Worm (Caenorhabditis elegans): ENCODE data around the gene gly-10.

The gly-10 gene

DNA sequence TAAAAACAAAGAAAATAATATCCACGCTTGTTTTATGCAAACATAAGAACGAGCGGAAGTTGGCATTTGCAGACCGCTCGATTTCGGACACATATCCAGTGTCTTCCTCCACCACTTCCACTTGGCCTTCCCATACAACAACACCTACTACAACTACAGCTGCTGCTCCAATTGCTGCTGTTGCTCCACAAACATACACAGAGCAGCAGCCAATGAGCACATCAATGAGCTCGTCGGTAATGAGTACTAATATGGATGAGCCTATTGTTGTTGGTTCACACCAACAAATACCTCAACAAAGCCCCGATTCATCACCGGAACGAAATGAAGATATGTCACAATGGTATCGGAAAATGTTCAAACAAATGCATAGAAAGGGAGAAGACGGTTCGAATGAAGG, 23.3 kb upstream of the gly-10 start:
- TF ChIP-seq zip-8 (tag; optimal IDR thresholded peaks at IDR 0.05): no peak
- TF ChIP-seq ham-2 (GFP tag; optimal IDR thresholded peaks at IDR 0.05): no peak
- TF ChIP-seq mab-5 (tag; optimal IDR thresholded peaks at IDR 0.05): no peak
- no peak for TF ChIP-seq blmp-1 (tag; optimal IDR thresholded peaks at IDR 0.05)
- TF ChIP-seq snpc-4 (tag; optimal IDR thresholded peaks at IDR 0.05): no peak
- no peak for TF ChIP-seq flh-1 (GFP tag; optimal IDR thresholded peaks at IDR 0.05)
- TF ChIP-seq mep-1 (tag; optimal IDR thresholded peaks at IDR 0.05): no peak
- TF ChIP-seq ceh-43 (GFP tag; optimal IDR thresholded peaks at IDR 0.05): no peak
- no peak for TF ChIP-seq elt-1 (tag; optimal IDR thresholded peaks at IDR 0.05; ENCODE audit: borderline replicate concordance, insufficient read depth)
- no peak for TF ChIP-seq nhr-237 (tag; optimal IDR thresholded peaks at IDR 0.05)
- no peak for TF ChIP-seq lin-32 (GFP tag; optimal IDR thresholded peaks at IDR 0.05)
- no peak for TF ChIP-seq unc-62 (GFP tag; optimal IDR thresholded peaks at IDR 0.05)
- TF ChIP-seq cnd-1 (tag; optimal IDR thresholded peaks at IDR 0.05): no peak
- no peak for TF ChIP-seq nhr-76 (tag; optimal IDR thresholded peaks at IDR 0.05)
- TF ChIP-seq sptf-1 (tag; optimal IDR thresholded peaks at IDR 0.05): no peak
- TF ChIP-seq sem-2 (GFP tag; optimal IDR thresholded peaks at IDR 0.05): no peak
- TF ChIP-seq bed-3 (GFP tag; optimal IDR thresholded peaks at IDR 0.05): no peak
- no peak for TF ChIP-seq hlh-1 (tag; optimal IDR thresholded peaks at IDR 0.05)
- TF ChIP-seq lin-13 (tag; optimal IDR thresholded peaks at IDR 0.05): no peak

DNA sequence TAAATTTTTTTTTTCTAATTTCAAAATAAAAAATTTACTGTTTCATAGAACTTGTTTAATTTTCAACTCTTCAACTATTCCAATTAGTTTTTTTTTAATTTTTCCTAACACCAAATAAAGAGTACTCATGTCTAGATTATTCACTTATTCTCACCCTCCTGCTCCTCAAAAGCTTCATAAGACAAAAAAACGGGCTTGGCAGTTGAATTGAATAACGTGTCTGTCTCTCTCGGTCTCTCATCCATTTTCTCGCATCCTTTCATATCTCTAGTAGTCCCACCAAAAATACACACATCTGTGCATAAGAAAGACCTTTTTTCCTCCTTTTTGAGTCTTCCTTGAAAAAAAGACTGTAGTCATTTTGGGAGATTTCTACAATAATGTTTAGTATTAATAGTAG, 15.4 kb upstream of the gly-10 start:
- TF ChIP-seq unc-62 (GFP tag; optimal IDR thresholded peaks at IDR 0.05): no peak
- peak; percentile 88 for TF ChIP-seq ces-1 (GFP tag; optimal IDR thresholded peaks at IDR 0.05)

DNA sequence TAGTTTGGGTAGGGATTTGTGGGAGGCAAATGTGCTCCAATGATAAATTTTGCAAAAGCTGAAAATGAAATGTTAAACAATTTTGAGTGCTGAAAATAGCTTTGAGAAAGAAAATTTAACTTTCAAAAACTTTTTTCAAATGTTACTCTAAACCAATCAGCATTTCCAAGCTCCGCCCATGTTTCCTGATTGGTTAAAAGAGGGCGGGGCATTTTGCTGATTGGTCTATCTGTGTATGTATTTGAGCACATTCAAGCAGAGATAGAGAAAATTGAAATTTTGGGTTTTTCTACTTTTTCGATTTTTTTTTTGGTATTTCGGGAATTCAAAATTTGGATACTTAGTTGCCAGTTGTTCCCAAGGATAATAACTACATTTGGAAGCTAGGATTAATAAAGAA, 14.2 kb upstream of the gly-10 start:
- no peak for TF ChIP-seq mep-1 (tag; optimal IDR thresholded peaks at IDR 0.05)

DNA sequence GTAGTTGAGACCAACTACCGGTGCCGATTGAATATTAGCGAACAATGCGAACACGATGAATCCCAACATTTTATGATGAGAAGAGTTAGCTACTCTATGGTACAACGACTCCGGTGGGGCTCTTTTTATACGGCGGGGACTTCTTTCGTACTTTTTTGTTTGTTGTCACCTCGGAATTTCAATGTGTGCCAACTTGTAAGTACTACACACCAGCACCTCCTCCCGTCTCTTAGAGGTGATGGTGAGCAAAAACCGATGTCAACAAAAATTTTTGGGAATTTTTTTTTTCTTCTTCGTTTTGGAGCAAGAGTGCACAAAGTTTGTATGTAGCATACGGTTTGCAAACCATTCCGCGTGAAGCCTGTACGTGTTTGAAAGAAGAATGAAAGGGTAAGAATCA, 4.3 kb upstream of the gly-10 start, which contains the start of gene Y45F10D.2:
Gene Y45F10D.2 (minus strand): TSS at position 101 of the 400 bp plus-strand sequence.
- no peak for TF ChIP-seq nhr-76 (tag; optimal IDR thresholded peaks at IDR 0.05)
- TF ChIP-seq blmp-1 (tag; optimal IDR thresholded peaks at IDR 0.05): no peak
- no peak for TF ChIP-seq nhr-28 (tag; optimal IDR thresholded peaks at IDR 0.05)
- TF ChIP-seq mls-2 (tag; optimal IDR thresholded peaks at IDR 0.05): no peak
- no peak for TF ChIP-seq snpc-4 (tag; optimal IDR thresholded peaks at IDR 0.05)
- TF ChIP-seq lin-13 (tag; optimal IDR thresholded peaks at IDR 0.05): no peak

DNA sequence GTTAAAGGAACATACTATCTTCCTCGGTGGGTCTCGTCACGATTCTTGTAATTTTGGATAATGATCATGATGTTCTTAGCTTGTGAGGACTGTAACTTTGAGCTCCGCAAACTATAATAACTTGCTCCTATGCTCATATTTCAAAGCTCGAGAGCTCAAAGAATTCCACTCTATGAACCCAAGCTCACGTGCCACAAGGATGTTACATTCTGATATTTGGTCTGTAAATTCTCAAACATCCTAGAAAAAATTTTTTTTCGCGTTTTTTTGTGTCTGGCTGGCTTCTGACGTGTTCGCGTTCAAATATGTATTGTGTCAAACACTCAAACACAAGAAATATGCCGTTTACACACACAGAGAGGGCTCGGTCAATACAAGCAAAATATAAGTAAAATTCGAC, 2.8 kb upstream of the gly-10 start, which contains the start of gene Y45F10D.16:
Gene Y45F10D.16 (plus strand): TSS at position 301 of the 400 bp plus-strand sequence.
- no peak for TF ChIP-seq ceh-43 (GFP tag; optimal IDR thresholded peaks at IDR 0.05)
- TF ChIP-seq nhr-12 (tag; optimal IDR thresholded peaks at IDR 0.05): no peak
- no peak for TF ChIP-seq nhr-2 (tag; optimal IDR thresholded peaks at IDR 0.05)
- TF ChIP-seq nhr-237 (tag; optimal IDR thresholded peaks at IDR 0.05): no peak
- TF ChIP-seq mls-2 (tag; optimal IDR thresholded peaks at IDR 0.05): no peak
- TF ChIP-seq blmp-1 (tag; optimal IDR thresholded peaks at IDR 0.05): no peak
- TF ChIP-seq ceh-83 (GFP tag; optimal IDR thresholded peaks at IDR 0.05): no peak
- TF ChIP-seq unc-39 (tag; optimal IDR thresholded peaks at IDR 0.05): no peak
- no peak for TF ChIP-seq snpc-4 (tag; optimal IDR thresholded peaks at IDR 0.05)
- no peak for TF ChIP-seq lin-32 (GFP tag; optimal IDR thresholded peaks at IDR 0.05)
- no peak for TF ChIP-seq M03D4.4 (tag; optimal IDR thresholded peaks at IDR 0.05)

DNA sequence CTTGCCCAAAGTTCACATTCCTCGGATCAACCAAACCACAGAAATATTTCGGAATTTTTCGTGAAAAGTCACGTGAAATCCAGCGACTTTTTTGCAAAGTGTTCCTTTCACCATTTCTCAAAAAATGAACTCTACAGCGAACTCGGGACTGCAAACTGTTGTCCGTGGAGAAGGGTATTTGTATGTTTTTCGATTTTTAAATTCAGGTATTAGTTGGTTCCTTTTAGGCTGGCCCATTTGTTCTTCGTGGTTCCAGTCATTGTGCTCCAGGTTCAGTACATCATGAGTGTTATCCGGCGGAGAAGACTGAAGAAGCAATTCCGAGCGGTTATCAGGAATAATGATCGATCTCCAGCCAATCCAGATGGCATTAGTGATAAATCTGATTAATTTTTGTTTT, 2.2 kb upstream of the gly-10 start:
- TF ChIP-seq nhr-76 (tag; optimal IDR thresholded peaks at IDR 0.05) (no peak), snpc-4 (tag; optimal IDR thresholded peaks at IDR 0.05) (no peak), sem-2 (GFP tag; optimal IDR thresholded peaks at IDR 0.05) (no peak), ceh-83 (GFP tag; optimal IDR thresholded peaks at IDR 0.05) (no peak), unc-39 (tag; optimal IDR thresholded peaks at IDR 0.05) (no peak), cnd-1 (tag; optimal IDR thresholded peaks at IDR 0.05) (no peak), lin-32 (GFP tag; optimal IDR thresholded peaks at IDR 0.05) (no peak), blmp-1 (tag; optimal IDR thresholded peaks at IDR 0.05) (no peak), unc-120 (tag; optimal IDR thresholded peaks at IDR 0.05; ENCODE audit: poor library complexity, severe bottlenecking) (no peak), tbx-8 (GFP tag; optimal IDR thresholded peaks at IDR 0.05) (no peak), nhr-28 (tag; optimal IDR thresholded peaks at IDR 0.05) (no peak), sptf-1 (tag; optimal IDR thresholded peaks at IDR 0.05) (no peak), flh-1 (GFP tag; optimal IDR thresholded peaks at IDR 0.05) (no peak), nhr-237 (tag; optimal IDR thresholded peaks at IDR 0.05) (no peak), ztf-11 (tag; optimal IDR thresholded peaks at IDR 0.05) (no peak), M03D4.4 (tag; optimal IDR thresholded peaks at IDR 0.05) (no peak), ceh-43 (GFP tag; optimal IDR thresholded peaks at IDR 0.05) (no peak)
